Fruit fly (Drosophila melanogaster) whole organism, embryonic: ENCODE data around the gene CG16779.

Experiments used
- Abd-B ChIP-seq: fragments of 200-800 bp; sonication (Bioruptor generic); optimal IDR thresholded peaks from 2 replicates; lab custom pipeline; 2018; ENCODE audit warnings: missing biosample characterization, mild to moderate bottlenecking, missing genetic modification characterization, moderate library complexity
- Ada2b ChIP-seq: fragments of 200-800 bp; sonication (Bioruptor generic); IDR thresholded peaks from 2 replicates; pipeline ENCODE4 v1.3.6; 2022; ENCODE audit warnings: missing biosample characterization, missing genetic modification characterization
- Adf1 ChIP-seq: fragments of 200-800 bp; sonication (Bioruptor generic); IDR thresholded peaks from 2 replicates; pipeline ENCODE4 v1.3.6; 2022; ENCODE audit warnings: missing biosample characterization, missing genetic modification characterization
- Bgb ChIP-seq: fragments of 200-800 bp; sonication (Bioruptor generic); IDR thresholded peaks from 2 replicates; pipeline ENCODE4 v1.3.6; 2022; ENCODE audit warnings: missing biosample characterization, missing genetic modification characterization; ENCODE audit not compliant: partially characterized antibody
- CG10147 ChIP-seq: fragments of 200-800 bp; sonication (Bioruptor generic); optimal IDR thresholded peaks from 2 replicates; lab custom pipeline; 2019; ENCODE audit warnings: missing biosample characterization, mild to moderate bottlenecking, missing genetic modification characterization, moderate library complexity
- CG10274 ChIP-seq: fragments of 200-800 bp; sonication (Bioruptor generic); optimal IDR thresholded peaks from 3 replicates; lab custom pipeline; 2017; ENCODE audit warnings: missing biosample characterization, mild to moderate bottlenecking, missing genetic modification characterization
- CG10366 ChIP-seq: fragments of 200-800 bp; sonication (Bioruptor generic); IDR thresholded peaks from 2 replicates; pipeline ENCODE4 v1.3.6; 2022; ENCODE audit warnings: missing biosample characterization, missing genetic modification characterization
- CG11723 ChIP-seq: fragments of 200-800 bp; sonication (Bioruptor generic); optimal IDR thresholded peaks from 2 replicates; lab custom pipeline; 2017; ENCODE audit warnings: missing biosample characterization, mild to moderate bottlenecking, missing genetic modification characterization
- CG12391 ChIP-seq: fragments of 200-800 bp; sonication (Bioruptor generic); optimal IDR thresholded peaks from 3 replicates; lab custom pipeline; 2018; ENCODE audit warnings: missing biosample characterization, mild to moderate bottlenecking, missing genetic modification characterization, moderate library complexity
- CG13775 ChIP-seq: fragments of 200-800 bp; sonication (Bioruptor generic); optimal IDR thresholded peaks from 3 replicates; lab custom pipeline; 2017; ENCODE audit warnings: missing biosample characterization, mild to moderate bottlenecking, missing genetic modification characterization
- CG14710 ChIP-seq: fragments of 200-800 bp; sonication (Bioruptor generic); optimal IDR thresholded peaks from 3 replicates; lab custom pipeline; 2019; ENCODE audit warnings: missing biosample characterization, mild to moderate bottlenecking, missing genetic modification characterization, moderate library complexity
- CG16863 ChIP-seq: fragments of 200-800 bp; sonication (Bioruptor generic); optimal IDR thresholded peaks from 3 replicates; lab custom pipeline; 2016; ENCODE audit warnings: missing biosample characterization, missing genetic modification characterization
- CG2678 ChIP-seq: fragments of 200-800 bp; sonication (Bioruptor generic); optimal IDR thresholded peaks from 3 replicates; lab custom pipeline; 2019; ENCODE audit warnings: missing biosample characterization, mild to moderate bottlenecking, missing genetic modification characterization, moderate library complexity
- CG3065 ChIP-seq: fragments of 200-800 bp; sonication (Bioruptor generic); optimal IDR thresholded peaks from 2 replicates; lab custom pipeline; 2016; ENCODE audit warnings: missing biosample characterization, missing genetic modification characterization
- CG33213 ChIP-seq: fragments of 200-800 bp; sonication (Bioruptor generic); optimal IDR thresholded peaks from 3 replicates; lab custom pipeline; 2016; ENCODE audit warnings: missing biosample characterization, missing genetic modification characterization
- CG4424 ChIP-seq: fragments of 200-800 bp; sonication (Bioruptor generic); optimal IDR thresholded peaks from 3 replicates; lab custom pipeline; 2016; ENCODE audit warnings: missing biosample characterization, missing genetic modification characterization
- CG4707 ChIP-seq: fragments of 200-800 bp; sonication (Bioruptor generic); optimal IDR thresholded peaks from 2 replicates; lab custom pipeline; 2018; ENCODE audit warnings: missing biosample characterization, mild to moderate bottlenecking, missing genetic modification characterization, moderate library complexity
- CG4820 ChIP-seq: fragments of 200-800 bp; sonication (Bioruptor generic); optimal IDR thresholded peaks from 3 replicates; lab custom pipeline; 2016; ENCODE audit warnings: missing biosample characterization, missing genetic modification characterization
- CG6654 ChIP-seq: fragments of 200-800 bp; sonication (Bioruptor generic); optimal IDR thresholded peaks from 2 replicates; lab custom pipeline; 2017; ENCODE audit warnings: missing biosample characterization, mild to moderate bottlenecking, missing genetic modification characterization
- CG7839 ChIP-seq: fragments of 200-800 bp; sonication (Bioruptor generic); optimal IDR thresholded peaks from 3 replicates; lab custom pipeline; 2018; ENCODE audit warnings: missing biosample characterization, mild to moderate bottlenecking, missing genetic modification characterization, moderate library complexity
- CG9817 ChIP-seq: fragments of 200-800 bp; sonication (Bioruptor generic); optimal IDR thresholded peaks from 2 replicates; lab custom pipeline; 2018; ENCODE audit warnings: missing biosample characterization, mild to moderate bottlenecking, missing genetic modification characterization, moderate library complexity
- CG9932 ChIP-seq: fragments of 200-800 bp; sonication (Bioruptor generic); IDR thresholded peaks from 2 replicates; pipeline ENCODE4 v1.3.6; 2022; ENCODE audit warnings: missing biosample characterization, missing genetic modification characterization
- CHES-1-like ChIP-seq: fragments of 200-800 bp; sonication (Bioruptor generic); optimal IDR thresholded peaks from 2 replicates; lab custom pipeline; 2016; ENCODE audit warnings: missing biosample characterization, missing genetic modification characterization
- Deaf1 ChIP-seq: fragments of 200-800 bp; optimal IDR thresholded peaks from 3 replicates; lab custom pipeline; 2019; ENCODE audit warnings: missing biosample characterization, mild to moderate bottlenecking, missing genetic modification characterization, moderate library complexity
- Elba2 ChIP-seq: fragments of 200-800 bp; sonication (Bioruptor generic); optimal IDR thresholded peaks from 3 replicates; lab custom pipeline; 2016; ENCODE audit warnings: missing biosample characterization, missing genetic modification characterization
- Fer3 ChIP-seq: fragments of 200-800 bp; sonication (Bioruptor generic); optimal IDR thresholded peaks from 2 replicates; lab custom pipeline; 2018; ENCODE audit warnings: missing biosample characterization, mild to moderate bottlenecking, missing genetic modification characterization, moderate library complexity
- Hr39 ChIP-seq: fragments of >200 bp; optimal IDR thresholded peaks from 2 replicates; lab custom pipeline; 2017
- MTF-1 ChIP-seq: fragments of 200-800 bp; sonication (Bioruptor generic); optimal IDR thresholded peaks from 2 replicates; lab custom pipeline; 2018; ENCODE audit warnings: missing biosample characterization, mild to moderate bottlenecking, missing genetic modification characterization, borderline replicate concordance
- Meics ChIP-seq: fragments of 200-800 bp; sonication (Bioruptor generic); optimal IDR thresholded peaks from 2 replicates; lab custom pipeline; 2017; ENCODE audit warnings: missing biosample characterization, mild to moderate bottlenecking, missing genetic modification characterization
- NK7.1 ChIP-seq: fragments of 200-800 bp; sonication (Bioruptor generic); optimal IDR thresholded peaks from 3 replicates; lab custom pipeline; 2016; ENCODE audit warnings: missing biosample characterization, missing genetic modification characterization
- Nf-YB ChIP-seq: fragments of 200-800 bp; sonication (Bioruptor generic); optimal IDR thresholded peaks from 3 replicates; lab custom pipeline; 2019; ENCODE audit warnings: missing biosample characterization, mild to moderate bottlenecking, missing genetic modification characterization, moderate library complexity
- Nf-YC ChIP-seq: fragments of 200-800 bp; optimal IDR thresholded peaks from 3 replicates; lab custom pipeline; 2019; ENCODE audit warnings: missing biosample characterization, mild to moderate bottlenecking, missing genetic modification characterization, moderate library complexity
- Opbp ChIP-seq: fragments of 200-800 bp; sonication (Bioruptor generic); IDR thresholded peaks from 3 replicates; pipeline ENCODE4 v1.3.6; 2022; ENCODE audit warnings: missing biosample characterization, missing genetic modification characterization; ENCODE audit not compliant: partially characterized antibody
- Poxn ChIP-seq: fragments of 200-800 bp; sonication (Bioruptor generic); IDR thresholded peaks from 2 replicates; pipeline ENCODE4 v1.3.6; 2022; ENCODE audit warnings: missing biosample characterization, missing genetic modification characterization
- Rfx ChIP-seq: fragments of 200-800 bp; sonication (Bioruptor generic); IDR thresholded peaks from 2 replicates; pipeline ENCODE4 v1.3.6; 2022; ENCODE audit warnings: missing biosample characterization, missing genetic modification characterization
- Trl ChIP-seq, 3 experiments: fragments of >200 bp in 2 of 3; fragments of 200-800 bp in 1 of 3; sonication (Bioruptor generic) in 1 of 3; optimal IDR thresholded peaks; 2 replicates in 1 of 3; 3 replicates in 2 of 3; lab custom pipeline; 2016 to 2017; ENCODE audit warnings: missing biosample characterization in 1 of 3, missing genetic modification characterization in 1 of 3
- ara ChIP-seq: fragments of 200-800 bp; sonication (Bioruptor generic); IDR thresholded peaks from 2 replicates; pipeline ENCODE4 v1.3.6; 2022; ENCODE audit warnings: missing biosample characterization, missing genetic modification characterization
- bowl ChIP-seq: fragments of 200-800 bp; sonication (Bioruptor generic); IDR thresholded peaks from 2 replicates; pipeline ENCODE4 v1.3.6; 2022; ENCODE audit warnings: missing biosample characterization, missing genetic modification characterization
- crc ChIP-seq: fragments of 200-800 bp; sonication (Bioruptor generic); optimal IDR thresholded peaks from 2 replicates; lab custom pipeline; 2016; ENCODE audit warnings: missing biosample characterization, missing genetic modification characterization
- dmrt11E ChIP-seq: fragments of 200-800 bp; sonication (Bioruptor generic); optimal IDR thresholded peaks from 3 replicates; lab custom pipeline; 2018; ENCODE audit warnings: missing biosample characterization, mild to moderate bottlenecking, missing genetic modification characterization, moderate library complexity
- gsb-n ChIP-seq: fragments of 200-800 bp; sonication (Bioruptor generic); optimal IDR thresholded peaks from 3 replicates; lab custom pipeline; 2018; ENCODE audit warnings: missing biosample characterization, mild to moderate bottlenecking, missing genetic modification characterization
- luna ChIP-seq: fragments of 200-800 bp; sonication (Bioruptor generic); optimal IDR thresholded peaks from 2 replicates; lab custom pipeline; 2016; ENCODE audit warnings: missing biosample characterization, missing genetic modification characterization
- pfk ChIP-seq: fragments of 200-800 bp; sonication (Bioruptor generic); optimal IDR thresholded peaks from 2 replicates; lab custom pipeline; 2018; ENCODE audit warnings: missing biosample characterization, mild to moderate bottlenecking, missing genetic modification characterization, moderate library complexity
- run ChIP-seq: fragments of 200-800 bp; sonication (Bioruptor generic); optimal IDR thresholded peaks from 3 replicates; lab custom pipeline; 2018; ENCODE audit warnings: missing biosample characterization, mild to moderate bottlenecking, missing genetic modification characterization
- seq ChIP-seq: fragments of 200-800 bp; sonication (Bioruptor generic); IDR thresholded peaks from 2 replicates; pipeline ENCODE4 v1.3.6; 2022; ENCODE audit warnings: missing biosample characterization, missing genetic modification characterization
- ssp ChIP-seq: fragments of 200-800 bp; sonication (Bioruptor generic); IDR thresholded peaks from 2 replicates; pipeline ENCODE4 v1.3.6; 2022; ENCODE audit warnings: missing biosample characterization, missing genetic modification characterization
- stwl ChIP-seq: fragments of 200-800 bp; sonication (Bioruptor generic); optimal IDR thresholded peaks from 3 replicates; lab custom pipeline; 2018; ENCODE audit warnings: missing biosample characterization, mild to moderate bottlenecking, missing genetic modification characterization, moderate library complexity
- tup ChIP-seq: fragments of 200-800 bp; sonication (Bioruptor generic); optimal IDR thresholded peaks from 2 replicates; lab custom pipeline; 2016; ENCODE audit warnings: missing biosample characterization, mild to moderate bottlenecking, missing genetic modification characterization, moderate library complexity

CG16779 gene

dm6 chr3R:9459385-9460285, 33.8 kb downstream of the CG16779 start (continued):
- TF ChIP-seq CG2678 (peak; percentile 88), Poxn (GFP tag; lab: Robert Waterston, UW) (no peak), CG12391 (tag; lab: Kevin White, UChicago) (peak; percentile 71), dmrt11E (tag; lab: Kevin White, UChicago) (no peak), CG10147 (GFP tag; lab: Kevin White, UChicago) (peak; percentile 84), CG14710 (tag; lab: Kevin White, UChicago) (peak; percentile 27), tup (GFP tag; lab: Kevin White, UChicago) (peak; percentile 52), Fer3 (tag; lab: Kevin White, UChicago) (peak; percentile 74), CG4424 (GFP tag; lab: Kevin White, UChicago) (peak; percentile 31), Opbp (GFP tag; lab: Robert Waterston, UW) (no peak), Trl (optimal IDR thresholded peaks at IDR 0.05; lab: Kevin White, UChicago) (no peak), Trl (GFP tag; optimal IDR thresholded peaks at IDR 0.05; lab: Kevin White, UChicago) (peak; percentile 35), CG33213 (GFP tag; lab: Kevin White, UChicago) (no peak), crc (GFP tag; lab: Kevin White, UChicago) (no peak), Nf-YB (GFP tag; lab: Kevin White, UChicago) (peak; percentile 40), CG13775 (GFP tag; lab: Kevin White, UChicago) (peak; percentile 56), Nf-YC (tag; lab: Kevin White, UChicago) (peak; percentile 84), seq (GFP tag; lab: Robert Waterston, UW) (peak; percentile 73), Meics (peak; percentile 82), luna (GFP tag; lab: Kevin White, UChicago) (no peak), CG3065 (GFP tag; lab: Kevin White, UChicago) (no peak), CG9817 (peak; percentile 73), CG4820 (peak; percentile 30), CG7839 (tag; lab: Kevin White, UChicago) (peak; percentile 81), bowl (no peak), CG6654 (GFP tag; lab: Kevin White, UChicago) (peak; percentile 29), Hr39 (lab: Kevin White, UChicago) (no peak), stwl (tag; lab: Kevin White, UChicago) (no peak), CG10366 (GFP tag; lab: Robert Waterston, UW) (peak; percentile 46), CG9932 (GFP tag; lab: Robert Waterston, UW) (peak; percentile 65), NK7.1 (GFP tag; lab: Kevin White, UChicago) (peak; percentile 26), Elba2 (no peak), pfk (GFP tag; lab: Kevin White, UChicago) (no peak), MTF-1 (no peak), CG10274 (GFP tag; lab: Kevin White, UChicago) (peak; percentile 31), Ada2b (GFP tag; lab: Robert Waterston, UW) (peak; percentile 57), Rfx (GFP tag; lab: Robert Waterston, UW) (peak; percentile 78), CG11723 (peak; percentile 49), Abd-B (GFP tag; lab: Kevin White, UChicago) (no peak), ara (GFP tag; lab: Robert Waterston, UW) (no peak), run (tag; lab: Kevin White, UChicago) (peak; percentile 50), CG4707 (GFP tag; lab: Kevin White, UChicago) (no peak), Bgb (no peak), gsb-n (tag; lab: Kevin White, UChicago) (no peak), ssp (GFP tag; lab: Robert Waterston, UW) (no peak), CG16863 (GFP tag; lab: Kevin White, UChicago) (peak; percentile 47), Adf1 (GFP tag; lab: Robert Waterston, UW) (peak; percentile 13; the same call in 1 of the 2 replicates), CHES-1-like (GFP tag; lab: Kevin White, UChicago) (no peak), Deaf1 (tag; lab: Kevin White, UChicago) (peak; percentile 88)
